Worm (Caenorhabditis elegans): Measurements from ENCODE around the gene K07C5.13.

K07C5.13 gene

ce11 chrV:10379293-10379692 is 37.4 kb downstream of the K07C5.13 start, which contains the start of gene AC3.12:
Gene AC3.12 (minus strand): TSS chrV:10379393.
- TF ChIP-seq pqm-1 (tag; optimal IDR thresholded peaks at IDR 0.05) (no peak), zag-1 (tag; optimal IDR thresholded peaks at IDR 0.05) (no peak), lin-39 (tag; optimal IDR thresholded peaks at IDR 0.05) (no peak), ZK546.5 (tag; optimal IDR thresholded peaks at IDR 0.05) (no peak), ztf-11 (tag; optimal IDR thresholded peaks at IDR 0.05) (no peak), mdl-1 (tag; optimal IDR thresholded peaks at IDR 0.05) (no peak), elt-2 (tag; optimal IDR thresholded peaks at IDR 0.05) (no peak), ama-1 (optimal IDR thresholded peaks at IDR 0.05) (no peak), fkh-10 (GFP tag; optimal IDR thresholded peaks at IDR 0.05) (no peak), nhr-76 (tag; optimal IDR thresholded peaks at IDR 0.05) (no peak), elt-3 (tag; optimal IDR thresholded peaks at IDR 0.05) (no peak), nfya-1 (tag; optimal IDR thresholded peaks at IDR 0.05; ENCODE audit: insufficient read depth) (no peak), nhr-11 (tag; optimal IDR thresholded peaks at IDR 0.05) (no peak)

- TF ChIP-seq sea-2 (GFP tag; optimal IDR thresholded peaks at IDR 0.05) (no peak), ceh-9 (tag; optimal IDR thresholded peaks at IDR 0.05) (no peak), fos-1 (tag; optimal IDR thresholded peaks at IDR 0.05) (no peak), eor-1 (tag; optimal IDR thresholded peaks at IDR 0.05) (no peak), hmg-11 (tag; optimal IDR thresholded peaks at IDR 0.05) (no peak), nhr-11 (tag; optimal IDR thresholded peaks at IDR 0.05) (no peak), nhr-43 (tag; optimal IDR thresholded peaks at IDR 0.05; ENCODE audit: poor library complexity, severe bottlenecking) (no peak), fkh-2 (tag; optimal IDR thresholded peaks at IDR 0.05) (no peak), nhr-67 (tag; optimal IDR thresholded peaks at IDR 0.05) (no peak), R02D3.7 (tag; optimal IDR thresholded peaks at IDR 0.05) (no peak), elt-1 (tag; optimal IDR thresholded peaks at IDR 0.05) (no peak), zag-1 (tag; optimal IDR thresholded peaks at IDR 0.05) (no peak), aly-2 (tag; optimal IDR thresholded peaks at IDR 0.05) (no peak), egl-5 (tag; optimal IDR thresholded peaks at IDR 0.05) (no peak), nhr-12 (tag; optimal IDR thresholded peaks at IDR 0.05) (no peak), nhr-28 (tag; optimal IDR thresholded peaks at IDR 0.05) (no peak)
Observed at ce11 chrV:10379761-10380160, 37.9 kb downstream of the K07C5.13 start.

ce11 chrV:10381726-10382125 is 39.9 kb downstream of the K07C5.13 start, which contains the start of gene abu-1:
Gene abu-1 (minus strand): TSS chrV:10381826.
- TF ChIP-seq elt-3 (tag; optimal IDR thresholded peaks at IDR 0.05), result no peak
- TF ChIP-seq eor-1 (tag; optimal IDR thresholded peaks at IDR 0.05), result no peak
- no peak for TF ChIP-seq elt-1 (tag; optimal IDR thresholded peaks at IDR 0.05)
- no peak for TF ChIP-seq elt-2 (tag; optimal IDR thresholded peaks at IDR 0.05)
- no peak for TF ChIP-seq pqm-1 (tag; optimal IDR thresholded peaks at IDR 0.05)
- no peak for TF ChIP-seq lsy-12 (tag; optimal IDR thresholded peaks at IDR 0.05)
- TF ChIP-seq ztf-4 (tag; optimal IDR thresholded peaks at IDR 0.05), result no peak
- TF ChIP-seq ZK546.5 (tag; optimal IDR thresholded peaks at IDR 0.05), result no peak

DNA sequence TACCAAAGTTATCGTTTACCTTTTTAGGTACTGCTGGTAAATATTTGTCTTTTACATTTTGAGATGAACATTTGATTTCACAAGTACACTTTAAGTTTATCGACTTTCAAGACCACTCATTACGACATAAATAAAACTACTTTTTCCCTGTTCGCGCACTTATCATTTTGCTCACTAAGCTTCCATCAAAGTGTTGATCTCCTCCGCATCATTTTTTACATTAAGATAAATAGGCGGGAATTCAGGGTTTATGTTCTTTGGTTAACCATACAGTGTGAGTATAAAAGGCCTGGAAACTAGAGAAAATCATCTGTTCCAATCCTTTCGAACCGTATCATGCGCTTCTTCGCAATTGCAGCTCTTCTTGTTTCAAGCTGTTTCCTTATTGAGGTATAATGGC is 40.3 kb downstream of the K07C5.13 start, which contains the start of gene pqn-2:
TSS of gene pqn-2 (plus strand) at position 301 of the 400 bp plus-strand sequence.
- no peak for TF ChIP-seq ztf-4 (tag; optimal IDR thresholded peaks at IDR 0.05)
- TF ChIP-seq snpc-4 (tag; optimal IDR thresholded peaks at IDR 0.05), result no peak

ce11 chrV:10383950-10384349 is 42.1 kb downstream of the K07C5.13 start, which contains the start of gene spe-10:
Gene spe-10 (plus strand): TSS chrV:10384250.
- TF ChIP-seq R02D3.7 (tag; optimal IDR thresholded peaks at IDR 0.05) (no peak), ceh-16 (tag; optimal IDR thresholded peaks at IDR 0.05) (no peak), ceh-9 (tag; optimal IDR thresholded peaks at IDR 0.05) (no peak), hmg-11 (tag; optimal IDR thresholded peaks at IDR 0.05) (no peak), nhr-28 (tag; optimal IDR thresholded peaks at IDR 0.05) (no peak), ZK546.5 (tag; optimal IDR thresholded peaks at IDR 0.05) (no peak), lin-15B (tag; optimal IDR thresholded peaks at IDR 0.05) (no peak), lin-39 (tag; optimal IDR thresholded peaks at IDR 0.05) (no peak), jun-1 (tag; optimal IDR thresholded peaks at IDR 0.05) (no peak), fos-1 (tag; optimal IDR thresholded peaks at IDR 0.05) (no peak), pqm-1 (tag; optimal IDR thresholded peaks at IDR 0.05) (no peak), elt-3 (tag; optimal IDR thresholded peaks at IDR 0.05) (no peak), nhr-23 (tag; optimal IDR thresholded peaks at IDR 0.05) (no peak), pha-4 (tag; optimal IDR thresholded peaks at IDR 0.05) (no peak), eor-1 (tag; optimal IDR thresholded peaks at IDR 0.05) (no peak), daf-12 (tag; optimal IDR thresholded peaks at IDR 0.05) (no peak), unc-62 (GFP tag; optimal IDR thresholded peaks at IDR 0.05) (no peak)
